Fruit fly (Drosophila melanogaster) whole organism, larva: ENCODE measurements around the gene eIF5B.

Experiments used
- noc ChIP-seq: fragments of 200-800 bp; sonication (Bioruptor generic); optimal IDR thresholded peaks from 3 replicates; lab custom pipeline; 2019; ENCODE audit warnings: missing biosample characterization, mild to moderate bottlenecking, missing genetic modification characterization, moderate library complexity

The eIF5B gene

dm6 chr3L:3456009-3456566 is 4.7 kb downstream of the eIF5B start:
- no peak for TF ChIP-seq noc (tag; lab: Kevin White, UChicago)

dm6 chr3L:3455555-3455939 is 5.2 kb downstream of the eIF5B start:
- TF ChIP-seq noc (tag; lab: Kevin White, UChicago) = no peak

dm6 chr3L:3454921-3455554 is 5.7 kb downstream of the eIF5B start:
- no peak for TF ChIP-seq noc (tag; lab: Kevin White, UChicago)

- no peak for TF ChIP-seq noc (tag; lab: Kevin White, UChicago)
These were observed 6.3 kb downstream of the eIF5B start for dm6 chr3L:3454430-3454829.

dm6 chr3L:3452684-3453083 is 8.1 kb downstream of the eIF5B start:
- TF ChIP-seq noc (tag; lab: Kevin White, UChicago) = no peak

dm6 chr3L:3451774-3452173 is 9.0 kb downstream of the eIF5B start:
- TF ChIP-seq noc (tag; lab: Kevin White, UChicago) = no peak

dm6 chr3L:3450410-3450809 is 10.4 kb downstream of the eIF5B start:
- TF ChIP-seq noc (tag; lab: Kevin White, UChicago) = peak; percentile 28

- no peak for TF ChIP-seq noc (tag; lab: Kevin White, UChicago)
These were observed 11.1 kb downstream of the eIF5B start for dm6 chr3L:3449680-3450079.

dm6 chr3L:3447948-3448526 is 12.7 kb downstream of the eIF5B start:
- TF ChIP-seq noc (tag; lab: Kevin White, UChicago) = no peak

dm6 chr3L:3444246-3444785 is 16.5 kb downstream of the eIF5B start:
- no peak for TF ChIP-seq noc (tag; lab: Kevin White, UChicago)

- no peak for TF ChIP-seq noc (tag; lab: Kevin White, UChicago)
These were observed 17.8 kb downstream of the eIF5B start for dm6 chr3L:3442751-3443524.

- no peak for TF ChIP-seq noc (tag; lab: Kevin White, UChicago)
These were observed 18.8 kb downstream of the eIF5B start for dm6 chr3L:3441763-3442673.

dm6 chr3L:3440116-3440515 is 20.7 kb downstream of the eIF5B start:
- no peak for TF ChIP-seq noc (tag; lab: Kevin White, UChicago)

dm6 chr3L:3439598-3439997 is 21.2 kb downstream of the eIF5B start:
- no peak for TF ChIP-seq noc (tag; lab: Kevin White, UChicago)

dm6 chr3L:3438473-3438872 is 22.3 kb downstream of the eIF5B start:
- no peak for TF ChIP-seq noc (tag; lab: Kevin White, UChicago)
